Fruit fly (Drosophila melanogaster): Measurements from ENCODE around the gene CG10949.

CG10949 gene

DNA sequence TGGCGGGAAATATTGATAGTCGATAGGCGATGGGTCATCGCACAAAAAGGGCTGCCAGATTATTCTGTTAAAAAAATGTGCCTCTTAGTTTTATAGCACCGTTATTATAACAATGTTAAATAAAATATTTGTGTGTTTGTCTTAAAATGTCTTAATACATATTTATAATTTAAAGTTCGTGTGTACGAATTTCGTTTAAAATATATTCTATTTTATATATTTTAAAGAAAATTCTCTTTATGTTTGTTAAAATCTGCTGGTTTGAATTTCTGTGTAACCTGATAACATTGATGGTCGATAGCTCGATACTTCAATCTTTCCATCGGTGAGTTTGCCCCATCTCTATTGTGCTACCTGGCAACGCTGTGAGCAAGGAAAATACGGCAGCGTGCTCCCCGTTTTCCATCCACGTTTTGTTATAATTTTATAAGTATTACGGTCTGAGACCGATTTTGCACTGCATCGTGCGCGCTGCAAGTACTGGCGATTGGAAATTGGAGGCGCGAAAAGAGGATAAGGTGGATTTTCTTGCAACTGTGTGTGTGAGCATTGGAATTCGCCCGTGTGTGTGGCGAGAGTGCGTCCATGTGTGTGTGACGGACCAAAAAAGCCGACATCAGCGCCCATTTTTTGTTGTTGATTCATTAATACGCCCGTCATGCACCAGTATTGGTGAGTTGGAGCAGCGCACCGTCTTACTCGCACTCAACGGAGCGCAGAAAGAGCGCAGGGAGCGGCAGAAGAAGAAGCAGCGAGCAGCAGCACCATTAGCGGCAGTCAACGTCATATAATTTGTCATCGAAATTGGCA, at the start of gene CG10949, which contains the start of gene Arpc2 (continued):
- no peak for TF ChIP-seq br (optimal IDR thresholded peaks at IDR 0.05)
- TF ChIP-seq MTF-1 (GFP tag; optimal IDR thresholded peaks at IDR 0.05; ENCODE audit: borderline replicate concordance) = no peak
- no peak for TF ChIP-seq sc (optimal IDR thresholded peaks at IDR 0.05)
- no peak for TF ChIP-seq sc (GFP tag; optimal IDR thresholded peaks at IDR 0.05)
- no peak for TF ChIP-seq Abd-B (GFP tag; optimal IDR thresholded peaks at IDR 0.05)
- no peak; the same call in 1 of the 2 replicates for TF ChIP-seq MBD-R2 (GFP tag; IDR thresholded peaks at IDR 0.05)
- TF ChIP-seq Usf (GFP tag; optimal IDR thresholded peaks at IDR 0.05) = no peak
- peak; percentile 33; the same call in 1 of the 2 replicates for TF ChIP-seq CG14667 (GFP tag; IDR thresholded peaks at IDR 0.05)
- no peak for TF ChIP-seq caup (GFP tag; optimal IDR thresholded peaks at IDR 0.05; ENCODE audit: severe bottlenecking)
- TF ChIP-seq stwl (tag; optimal IDR thresholded peaks at IDR 0.05) = peak; percentile 66
- no peak for TF ChIP-seq CG7786 (GFP tag; optimal IDR thresholded peaks at IDR 0.05)
- TF ChIP-seq CG11696 (GFP tag; IDR thresholded peaks at IDR 0.05) = 0 out of 2 replicates have a peak, but pooled peaks have one; percentile 15
- no peak for TF ChIP-seq danr (GFP tag; IDR thresholded peaks at IDR 0.05)
- TF ChIP-seq fd64A (GFP tag; optimal IDR thresholded peaks at IDR 0.05) = no peak
- TF ChIP-seq CG11456 (GFP tag; IDR thresholded peaks at IDR 0.05) = no peak
- peak; percentile 39 for TF ChIP-seq Oli (tag; optimal IDR thresholded peaks at IDR 0.05)
- peak; percentile 83 for TF ChIP-seq dm (GFP tag; optimal IDR thresholded peaks at IDR 0.05)
- TF ChIP-seq Atf6 (GFP tag; IDR thresholded peaks at IDR 0.05) = no peak
- peak; percentile 59 for TF ChIP-seq fd3F (GFP tag; optimal IDR thresholded peaks at IDR 0.05)
- TF ChIP-seq scrt (GFP tag; optimal IDR thresholded peaks at IDR 0.05) = no peak
- TF ChIP-seq Rx (GFP tag; IDR thresholded peaks at IDR 0.05) = no peak
- TF ChIP-seq CG12744 (GFP tag; optimal IDR thresholded peaks at IDR 0.05) = no peak
- no peak for TF ChIP-seq CG10431 (GFP tag; optimal IDR thresholded peaks at IDR 0.05)
- no peak for TF ChIP-seq eyg (GFP tag; optimal IDR thresholded peaks at IDR 0.05)
- peak; percentile 66 for TF ChIP-seq unc-4 (GFP tag; IDR thresholded peaks at IDR 0.05; ENCODE audit: partially characterized antibody)
- no peak for TF ChIP-seq CG7271 (tag; optimal IDR thresholded peaks at IDR 0.05)
- peak; percentile 42 for TF ChIP-seq tio (GFP tag; optimal IDR thresholded peaks at IDR 0.05)
- no peak for TF ChIP-seq CG6654 (GFP tag; optimal IDR thresholded peaks at IDR 0.05)
- TF ChIP-seq dmrt11E (tag; optimal IDR thresholded peaks at IDR 0.05) = peak; percentile 58
- TF ChIP-seq Adf1 (GFP tag; IDR thresholded peaks at IDR 0.05) = peak; percentile 47
- TF ChIP-seq ind (GFP tag; optimal IDR thresholded peaks at IDR 0.05) = peak; percentile 56
- no peak; the same call in 1 of the 2 replicates for TF ChIP-seq ranshi (GFP tag; IDR thresholded peaks at IDR 0.05)
- TF ChIP-seq zfh2 (GFP tag; optimal IDR thresholded peaks at IDR 0.05) = peak; percentile 11
- TF ChIP-seq CG14050 (GFP tag; IDR thresholded peaks at IDR 0.05) = no peak
- peak; percentile 68 to 83 for TF ChIP-seq Trl (optimal IDR thresholded peaks at IDR 0.05)
- TF ChIP-seq Trl (GFP tag; optimal IDR thresholded peaks at IDR 0.05) = no peak
- peak; percentile 57; the same call in 1 of the 2 replicates for TF ChIP-seq bbx (GFP tag; IDR thresholded peaks at IDR 0.05; ENCODE audit: partially characterized antibody)
- peak; percentile 33 for TF ChIP-seq CG10209 (GFP tag; optimal IDR thresholded peaks at IDR 0.05)
- TF ChIP-seq CG5180 (GFP tag; optimal IDR thresholded peaks at IDR 0.05) = no peak
- no peak for TF ChIP-seq maf-S (GFP tag; optimal IDR thresholded peaks at IDR 0.05)
- TF ChIP-seq Mrtf (GFP tag; IDR thresholded peaks at IDR 0.05) = no peak
- peak; percentile 96 for TF ChIP-seq cg (GFP tag; optimal IDR thresholded peaks at IDR 0.05)
- TF ChIP-seq chn (GFP tag; optimal IDR thresholded peaks at IDR 0.05) = no peak
- peak; percentile 57 for TF ChIP-seq PHDP (tag; optimal IDR thresholded peaks at IDR 0.05)
- TF ChIP-seq CG3281 (GFP tag; optimal IDR thresholded peaks at IDR 0.05) = peak; percentile 7
- TF ChIP-seq D19A (tag; optimal IDR thresholded peaks at IDR 0.05) = peak; percentile 34
- peak; percentile 65 for TF ChIP-seq CG13775 (GFP tag; optimal IDR thresholded peaks at IDR 0.05)
- no peak for TF ChIP-seq CG1024 (GFP tag; IDR thresholded peaks at IDR 0.05)
- TF ChIP-seq Vsx1 (GFP tag; optimal IDR thresholded peaks at IDR 0.05) = no peak
- TF ChIP-seq ewg (GFP tag; optimal IDR thresholded peaks at IDR 0.05) = no peak
